Worm (Caenorhabditis elegans) whole organism, late embryonic: ENCODE measurements around the gene spp-27.

Experiments
- C08G9.2 ChIP-seq: sonication (generic microtip); optimal IDR thresholded peaks from 2 replicates; lab custom pipeline; 2016; ENCODE audit warnings: mild to moderate bottlenecking, missing genetic modification characterization, moderate library complexity, missing compliant biosample characterization
- C38D4.7 ChIP-seq: fragments of 200-800 bp; sonication (Bioruptor generic); optimal IDR thresholded peaks from 2 replicates; lab custom pipeline; 2018; ENCODE audit warnings: mild to moderate bottlenecking, missing genetic modification characterization, moderate library complexity, missing compliant biosample characterization
- F13H6.1 ChIP-seq: sonication (generic microtip); optimal IDR thresholded peaks from 2 replicates; lab custom pipeline; 2016; ENCODE audit warnings: missing genetic modification characterization, missing compliant biosample characterization
- K02D7.2 ChIP-seq: sonication (generic microtip); optimal IDR thresholded peaks from 2 replicates; lab custom pipeline; 2017; ENCODE audit warnings: mild to moderate bottlenecking, missing genetic modification characterization, missing compliant biosample characterization
- T23F11.4 ChIP-seq: fragments of 200-800 bp; sonication (Bioruptor generic); optimal IDR thresholded peaks from 2 replicates; lab custom pipeline; 2018; ENCODE audit warnings: mild to moderate bottlenecking, missing genetic modification characterization, missing compliant biosample characterization
- ahr-1 ChIP-seq: sonication (generic microtip); optimal IDR thresholded peaks from 2 replicates; lab custom pipeline; 2016; ENCODE audit warnings: missing genetic modification characterization, missing compliant biosample characterization
- ceh-14 ChIP-seq: sonication (generic microtip); optimal IDR thresholded peaks from 2 replicates; lab custom pipeline; 2016; ENCODE audit warnings: missing genotype, missing genetic modification characterization, missing compliant biosample characterization
- ceh-2 ChIP-seq: sonication (generic microtip); optimal IDR thresholded peaks from 2 replicates; lab custom pipeline; 2016; ENCODE audit warnings: missing genotype, missing genetic modification characterization, missing compliant biosample characterization
- ceh-24 ChIP-seq: sonication (generic microtip); optimal IDR thresholded peaks from 2 replicates; lab custom pipeline; 2016; ENCODE audit warnings: mild to moderate bottlenecking, missing genetic modification characterization, missing compliant biosample characterization
- ceh-30 ChIP-seq: fragments of 150-350 bp; optimal IDR thresholded peaks from 2 replicates; lab custom pipeline; 2014; ENCODE audit warnings: missing biosample characterization, missing genetic modification characterization
- ceh-34 ChIP-seq: sonication (generic microtip); optimal IDR thresholded peaks from 2 replicates; lab custom pipeline; 2016; ENCODE audit warnings: mild to moderate bottlenecking, missing genetic modification characterization, missing compliant biosample characterization
- ceh-45 ChIP-seq: fragments of 200-800 bp; sonication (Bioruptor generic); IDR thresholded peaks from 2 replicates; pipeline ENCODE4 v1.3.6; 2022; ENCODE audit warnings: missing genetic modification reagents, missing genetic modification characterization, missing compliant biosample characterization
- ceh-9 ChIP-seq: sonication (generic microtip); optimal IDR thresholded peaks from 2 replicates; lab custom pipeline; 2016; ENCODE audit warnings: mild to moderate bottlenecking, missing genetic modification characterization, inconsistent platforms, missing compliant biosample characterization
- che-1 ChIP-seq: sonication (generic microtip); optimal IDR thresholded peaks from 2 replicates; lab custom pipeline; 2016; ENCODE audit warnings: mild to moderate bottlenecking, missing genetic modification characterization, missing compliant biosample characterization
- dmd-4 ChIP-seq: sonication (generic microtip); optimal IDR thresholded peaks from 2 replicates; lab custom pipeline; 2016; ENCODE audit warnings: borderline replicate concordance, missing genetic modification characterization, missing compliant biosample characterization
- elt-2 ChIP-seq: sonication (generic microtip); optimal IDR thresholded peaks from 2 replicates; lab custom pipeline; 2016; ENCODE audit warnings: missing genetic modification reagents, missing genetic modification characterization, missing compliant biosample characterization
- ets-4 ChIP-seq: sonication (generic microtip); optimal IDR thresholded peaks from 2 replicates; lab custom pipeline; 2016; ENCODE audit warnings: missing genetic modification characterization, missing compliant biosample characterization
- eyg-1 ChIP-seq: sonication (generic microtip); optimal IDR thresholded peaks from 2 replicates; lab custom pipeline; 2016; ENCODE audit warnings: missing genotype, missing genetic modification characterization, missing compliant biosample characterization
- hlh-15 ChIP-seq: sonication (generic microtip); optimal IDR thresholded peaks from 2 replicates; lab custom pipeline; 2016; ENCODE audit warnings: missing genetic modification characterization, missing compliant biosample characterization
- hlh-8 ChIP-seq: sonication (generic microtip); optimal IDR thresholded peaks from 2 replicates; lab custom pipeline; 2016; ENCODE audit warnings: missing genotype, missing genetic modification characterization, missing compliant biosample characterization
- nfya-1 ChIP-seq: sonication (generic microtip); optimal IDR thresholded peaks from 2 replicates; lab custom pipeline; 2017; ENCODE audit warnings: missing genetic modification characterization, mild to moderate bottlenecking, missing compliant biosample characterization, antibody characterized with exemption, moderate library complexity
- npax-4 ChIP-seq: sonication (generic microtip); optimal IDR thresholded peaks from 2 replicates; lab custom pipeline; 2016; ENCODE audit warnings: missing genetic modification characterization, missing compliant biosample characterization
- pag-3 ChIP-seq: sonication (generic microtip); optimal IDR thresholded peaks from 2 replicates; lab custom pipeline; 2016; ENCODE audit warnings: missing compliant biosample characterization, missing genetic modification characterization, borderline replicate concordance
- pha-4 ChIP-seq: fragments of 150-350 bp; optimal IDR thresholded peaks from 2 replicates; lab custom pipeline; 2018; ENCODE audit warnings: missing biosample characterization, missing genetic modification reagents, missing genetic modification characterization
- pqm-1 ChIP-seq: sonication (generic microtip); optimal IDR thresholded peaks from 2 replicates; lab custom pipeline; 2016; ENCODE audit warnings: missing genetic modification characterization, missing compliant biosample characterization
- pros-1 ChIP-seq: fragments of 150-350 bp; optimal IDR thresholded peaks from 2 replicates; lab custom pipeline; 2014; ENCODE audit warnings: missing biosample characterization, missing genetic modification reagents, missing genetic modification characterization
- sdc-2 ChIP-seq: sonication (generic microtip); optimal IDR thresholded peaks from 2 replicates; lab custom pipeline; 2016; ENCODE audit warnings: missing genotype, missing genetic modification characterization, missing compliant biosample characterization
- sox-2 ChIP-seq: fragments of 200-800 bp; sonication (Bioruptor generic); IDR thresholded peaks from 2 replicates; pipeline ENCODE4 v1.3.6; 2022; ENCODE audit warnings: missing genetic modification reagents, missing genetic modification characterization, missing compliant biosample characterization
- syd-9 ChIP-seq: sonication (generic microtip); optimal IDR thresholded peaks from 2 replicates; lab custom pipeline; 2016; ENCODE audit warnings: mild to moderate bottlenecking, missing genetic modification characterization, moderate library complexity, missing compliant biosample characterization
- unc-3 ChIP-seq, 2 experiments: fragments of 200-800 bp in 1 of 2; sonication (Bioruptor generic) in 1 of 2; sonication (generic microtip) in 1 of 2; conservative IDR thresholded peaks in 1 of 2; optimal IDR thresholded peaks in 1 of 2; 2 replicates each; pipeline versions ENCODE4 v1.3.6 to Lab custom; 2016 to 2022; ENCODE audit warnings: missing compliant biosample characterization in 2 of 2, missing genetic modification characterization in 2 of 2, missing genetic modification reagents in 1 of 2
- unc-55 ChIP-seq: sonication (generic microtip); optimal IDR thresholded peaks from 2 replicates; lab custom pipeline; 2017; ENCODE audit warnings: missing biosample characterization, missing genetic modification reagents, missing genetic modification characterization

Gene spp-27

DNA sequence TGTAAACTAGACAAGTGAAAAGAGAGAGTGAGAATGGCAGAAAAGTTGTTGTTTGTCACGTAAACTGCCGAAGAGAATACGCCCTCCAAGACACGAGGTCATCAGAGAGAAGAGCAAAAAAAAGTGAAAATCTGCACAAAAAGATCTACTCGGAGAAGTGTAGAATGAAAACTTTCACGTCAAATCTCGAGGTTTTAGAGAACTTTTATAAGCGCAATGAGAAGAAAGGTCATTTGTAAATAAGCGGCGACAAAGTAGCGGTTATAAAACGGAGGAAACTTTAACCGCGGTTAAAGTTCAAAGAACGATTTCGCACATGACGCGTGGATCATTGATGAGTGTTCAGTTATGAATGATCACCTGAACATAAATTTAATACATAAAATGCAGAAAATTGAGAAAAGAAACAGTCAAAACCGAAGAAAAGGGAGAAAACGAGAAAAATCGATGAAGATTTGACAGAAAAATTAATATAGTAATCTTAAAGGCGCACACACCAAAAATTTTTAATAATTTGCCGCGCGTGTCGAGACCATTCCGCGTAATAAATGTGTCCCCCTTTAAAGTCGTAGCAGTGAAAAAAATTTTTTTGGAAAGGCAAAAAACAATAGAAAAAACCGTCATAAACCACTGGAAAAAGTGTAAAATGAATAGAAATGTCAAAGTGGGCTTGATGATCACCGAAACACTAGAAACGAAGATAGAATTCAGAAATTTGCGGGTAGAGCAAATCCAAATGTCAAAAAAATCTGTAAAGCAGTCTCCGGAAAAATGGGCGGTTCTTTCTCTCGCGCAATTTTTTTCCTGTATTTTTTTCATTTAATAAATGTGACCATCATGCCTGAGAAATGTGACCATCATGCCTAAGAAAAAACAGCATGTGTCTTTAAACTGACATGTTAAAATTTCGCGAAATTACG lies 39.4 kb downstream of the spp-27 start:
- TF ChIP-seq F13H6.1 (tag; lab: Kevin White, UChicago): no peak
- TF ChIP-seq ceh-14 (tag; lab: Kevin White, UChicago): no peak
- no peak for TF ChIP-seq pros-1 (tag; lab: Kevin White, UChicago)
- no peak for TF ChIP-seq npax-4 (tag; lab: Kevin White, UChicago)
- no peak for TF ChIP-seq elt-2 (tag; lab: Kevin White, UChicago)
- TF ChIP-seq che-1 (tag; lab: Kevin White, UChicago): no peak
- no peak for TF ChIP-seq K02D7.2 (tag; lab: Kevin White, UChicago)
- TF ChIP-seq nfya-1 (tag; lab: Kevin White, UChicago): no peak
- no peak for TF ChIP-seq C38D4.7 (GFP tag; lab: Kevin White, UChicago)
- no peak for TF ChIP-seq pqm-1
- no peak for TF ChIP-seq ceh-34
- no peak for TF ChIP-seq pag-3 (tag; lab: Kevin White, UChicago)

DNA sequence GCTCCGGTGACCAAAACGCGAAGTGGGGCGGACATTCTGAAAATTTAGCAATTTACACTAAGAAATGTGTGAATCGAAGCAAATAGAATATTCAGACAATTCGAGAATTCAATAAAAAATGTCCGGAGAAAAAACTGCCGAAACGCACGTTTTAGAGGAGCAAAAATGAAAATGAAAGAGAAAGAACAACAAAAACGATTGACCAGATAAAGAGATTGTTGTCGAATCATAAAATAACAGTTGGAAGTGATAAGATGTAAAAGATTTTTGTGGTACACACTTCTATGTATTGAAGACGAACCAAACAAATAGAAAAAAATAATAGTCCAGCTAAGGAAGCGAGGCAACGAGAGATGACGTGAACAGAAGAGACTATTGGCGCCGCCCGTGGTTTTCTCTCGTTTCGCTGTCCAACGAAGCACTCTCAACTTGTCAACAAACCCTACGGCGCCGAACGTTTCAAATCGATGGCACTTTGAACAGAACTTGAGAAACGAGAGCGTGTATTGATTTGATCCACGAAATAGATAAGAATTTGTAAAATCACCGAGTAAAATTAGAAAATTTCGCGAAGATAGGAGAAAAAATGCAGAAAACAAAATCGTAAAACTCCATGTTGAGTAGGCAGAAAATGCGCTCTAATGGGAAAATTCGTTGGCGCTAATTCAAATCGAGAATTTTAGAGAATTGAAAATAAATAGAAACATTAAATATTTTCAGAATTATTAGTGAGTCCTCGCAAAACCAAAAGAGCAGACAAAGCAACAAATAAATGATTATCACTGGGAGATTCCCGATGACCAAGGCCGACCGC lies 40.2 kb downstream of the spp-27 start, which contains the start of gene mdh-1:
Gene mdh-1 (minus strand): TSS at position 36 of the 814 bp plus-strand sequence.
- TF ChIP-seq hlh-15 (no peak), che-1 (tag; lab: Kevin White, UChicago) (no peak), syd-9 (tag; lab: Kevin White, UChicago) (no peak), ceh-2 (tag; lab: Kevin White, UChicago) (no peak), eyg-1 (tag; lab: Kevin White, UChicago) (no peak), pha-4 (tag; lab: Kevin White, UChicago) (no peak), C08G9.2 (no peak), sdc-2 (no peak)

DNA sequence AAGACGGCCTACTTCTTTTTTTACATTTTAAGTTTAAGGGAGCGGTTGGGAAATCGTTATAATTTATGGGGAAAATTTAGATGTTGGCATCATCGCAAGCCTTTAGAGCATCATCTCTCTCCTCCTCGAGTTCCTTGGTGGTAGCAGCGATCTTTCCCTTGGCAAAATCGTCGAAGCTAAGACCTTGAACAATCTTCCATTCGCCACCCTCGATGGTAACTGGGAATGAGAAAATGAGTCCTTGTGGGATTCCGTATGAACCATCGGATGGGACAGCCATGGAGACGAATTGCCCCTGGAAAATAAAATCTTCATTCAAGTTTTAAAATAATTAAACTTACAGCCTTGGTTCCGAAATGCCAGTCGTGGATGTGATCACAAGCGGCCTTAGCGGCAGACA lies 41.6 kb downstream of the spp-27 start:
- no peak for TF ChIP-seq ceh-30 (tag; lab: Kevin White, UChicago)
- no peak for TF ChIP-seq pha-4 (tag; lab: Kevin White, UChicago)
- no peak for TF ChIP-seq unc-3 (GFP tag; conservative IDR thresholded peaks at IDR 0.05; lab: Robert Waterston, UW)
- no peak for TF ChIP-seq unc-3 (tag; optimal IDR thresholded peaks at IDR 0.05; lab: Kevin White, UChicago)
- TF ChIP-seq C08G9.2: no peak
- TF ChIP-seq ceh-9 (tag; lab: Kevin White, UChicago): no peak
- no peak for TF ChIP-seq ceh-24 (tag; lab: Kevin White, UChicago)
- TF ChIP-seq ahr-1 (tag; lab: Kevin White, UChicago): no peak
- no peak for TF ChIP-seq sox-2 (GFP tag; lab: Robert Waterston, UW)
- no peak for TF ChIP-seq ceh-14 (tag; lab: Kevin White, UChicago)
- TF ChIP-seq unc-55 (GFP tag; lab: Kevin White, UChicago): no peak

DNA sequence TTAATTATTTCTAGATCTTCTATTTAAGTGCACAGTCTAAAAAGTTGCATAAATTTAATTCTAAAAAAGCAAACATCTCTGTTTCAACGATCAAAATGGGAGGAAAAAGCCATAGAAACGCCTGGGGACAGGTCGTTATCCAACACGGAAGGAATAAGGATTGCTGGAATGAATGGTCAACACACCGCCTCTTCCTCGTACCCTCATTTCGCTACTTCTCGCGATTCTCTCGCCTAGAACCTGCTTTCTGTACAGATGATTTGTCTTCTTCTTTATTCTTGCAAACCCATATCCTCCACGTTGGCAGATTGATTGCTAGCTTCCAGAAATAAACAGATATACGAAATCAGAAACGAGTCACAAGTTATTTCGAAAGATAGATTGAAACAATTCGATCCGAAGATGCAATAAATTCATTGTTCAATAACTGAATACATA lies 42.0 kb downstream of the spp-27 start, which contains the start of gene dpy-11:
Gene dpy-11 (minus strand): TSS at position 354 of the 438 bp plus-strand sequence.
- TF ChIP-seq hlh-8 (tag; lab: Kevin White, UChicago) (no peak), ceh-45 (GFP tag; lab: Robert Waterston, UW) (0 out of 2 replicates have a peak, but pooled peaks have one; percentile 40), ceh-2 (tag; lab: Kevin White, UChicago) (no peak), dmd-4 (tag; lab: Kevin White, UChicago) (no peak), ceh-34 (no peak), ets-4 (no peak), sox-2 (GFP tag; lab: Robert Waterston, UW) (no peak), T23F11.4 (no peak)
